Worm (Caenorhabditis elegans): ENCODE measurements around the gene W02D7.11.

Gene W02D7.11

ce11 chrV:8297504-8297903, 6.8 kb downstream of the W02D7.11 start, which contains the start of gene W02D7.4:
Gene W02D7.4 (minus strand): TSS chrV:8297604.
- TF ChIP-seq C08G9.2 (tag; optimal IDR thresholded peaks at IDR 0.05) (no peak), ceh-34 (tag; optimal IDR thresholded peaks at IDR 0.05) (no peak), sdc-2 (tag; optimal IDR thresholded peaks at IDR 0.05) (no peak), pax-1 (tag; optimal IDR thresholded peaks at IDR 0.05) (no peak), pqm-1 (tag; optimal IDR thresholded peaks at IDR 0.05) (no peak), hlh-13 (GFP tag; optimal IDR thresholded peaks at IDR 0.05) (no peak), F13H6.1 (tag; optimal IDR thresholded peaks at IDR 0.05) (no peak), ceh-48 (tag; optimal IDR thresholded peaks at IDR 0.05) (no peak), ceh-24 (tag; optimal IDR thresholded peaks at IDR 0.05) (no peak), T23F11.4 (GFP tag; optimal IDR thresholded peaks at IDR 0.05) (no peak)

- TF ChIP-seq odd-2 (tag; optimal IDR thresholded peaks at IDR 0.05) (no peak), ceh-2 (tag; optimal IDR thresholded peaks at IDR 0.05) (no peak), elt-2 (tag; optimal IDR thresholded peaks at IDR 0.05) (no peak), npax-4 (tag; optimal IDR thresholded peaks at IDR 0.05) (no peak), ceh-48 (tag; optimal IDR thresholded peaks at IDR 0.05) (no peak), che-1 (tag; optimal IDR thresholded peaks at IDR 0.05) (no peak), dmd-4 (tag; optimal IDR thresholded peaks at IDR 0.05; ENCODE audit: borderline replicate concordance) (no peak), gmeb-2 (tag; optimal IDR thresholded peaks at IDR 0.05) (no peak), C08G9.2 (tag; optimal IDR thresholded peaks at IDR 0.05) (no peak), hlh-8 (tag; optimal IDR thresholded peaks at IDR 0.05) (no peak), nhr-11 (tag; optimal IDR thresholded peaks at IDR 0.05) (no peak), ceh-34 (tag; optimal IDR thresholded peaks at IDR 0.05) (no peak), fkh-10 (GFP tag; optimal IDR thresholded peaks at IDR 0.05) (no peak), ceh-22 (tag; optimal IDR thresholded peaks at IDR 0.05) (no peak)
Observed at ce11 chrV:8295866-8296265, 8.4 kb downstream of the W02D7.11 start, which contains the start of gene smex-1. Gene smex-1 (minus strand): TSS chrV:8295966.

ce11 chrV:8291764-8292163, 12.5 kb downstream of the W02D7.11 start, which contains the start of gene srg-33:
Gene srg-33 (plus strand): TSS chrV:8292064.
- TF ChIP-seq F13H6.1 (tag; optimal IDR thresholded peaks at IDR 0.05) (no peak), unc-55 (GFP tag; optimal IDR thresholded peaks at IDR 0.05) (no peak), hlh-30 (tag; optimal IDR thresholded peaks at IDR 0.05; ENCODE audit: insufficient read depth) (no peak), sdc-2 (tag; optimal IDR thresholded peaks at IDR 0.05) (no peak)

- TF ChIP-seq ceh-2 (tag; optimal IDR thresholded peaks at IDR 0.05) (no peak), hlh-15 (tag; optimal IDR thresholded peaks at IDR 0.05) (no peak), dmd-4 (tag; optimal IDR thresholded peaks at IDR 0.05; ENCODE audit: borderline replicate concordance) (no peak), che-1 (tag; optimal IDR thresholded peaks at IDR 0.05) (no peak), T23F11.4 (GFP tag; optimal IDR thresholded peaks at IDR 0.05) (no peak), C08G9.2 (tag; optimal IDR thresholded peaks at IDR 0.05) (no peak), hlh-8 (tag; optimal IDR thresholded peaks at IDR 0.05) (no peak), rnt-1 (tag; optimal IDR thresholded peaks at IDR 0.05) (no peak), fkh-6 (tag; optimal IDR thresholded peaks at IDR 0.05) (no peak)
Observed at ce11 chrV:8288125-8288806, 16.0 kb downstream of the W02D7.11 start.

- TF ChIP-seq elt-4 (tag; optimal IDR thresholded peaks at IDR 0.05) (no peak), ceh-9 (tag; optimal IDR thresholded peaks at IDR 0.05) (no peak), ahr-1 (tag; optimal IDR thresholded peaks at IDR 0.05) (no peak), ama-1 (optimal IDR thresholded peaks at IDR 0.05) (no peak), ceh-19 (GFP tag; optimal IDR thresholded peaks at IDR 0.05) (no peak), fkh-6 (tag; optimal IDR thresholded peaks at IDR 0.05) (no peak), pat-9 (tag; optimal IDR thresholded peaks at IDR 0.05) (no peak), C08G9.2 (tag; optimal IDR thresholded peaks at IDR 0.05) (no peak), lin-11 (tag; optimal IDR thresholded peaks at IDR 0.05) (no peak), ceh-34 (tag; optimal IDR thresholded peaks at IDR 0.05) (no peak), ceh-2 (tag; optimal IDR thresholded peaks at IDR 0.05) (no peak), che-1 (tag; optimal IDR thresholded peaks at IDR 0.05) (no peak), unc-55 (GFP tag; optimal IDR thresholded peaks at IDR 0.05) (no peak), ceh-14 (tag; optimal IDR thresholded peaks at IDR 0.05) (no peak)
Observed at ce11 chrV:8285455-8285854, 18.9 kb downstream of the W02D7.11 start.
